Worm (Caenorhabditis elegans) whole organism, L2 larva: ENCODE measurements around the gene far-4.

Source experiments
- Y55F3AM.14 ChIP-seq: fragments of 200-800 bp; sonication (Bioruptor generic); optimal IDR thresholded peaks from 2 replicates; lab custom pipeline; 2018; ENCODE audit warnings: mild to moderate bottlenecking, missing genetic modification characterization, missing compliant biosample characterization
- aly-2 ChIP-seq: fragments of 150-350 bp; optimal IDR thresholded peaks from 2 replicates; lab custom pipeline; 2014; ENCODE audit warnings: missing biosample characterization, missing genetic modification characterization
- ama-1 ChIP-seq: fragments of 150-350 bp; optimal IDR thresholded peaks from 2 replicates; lab custom pipeline; 2018; ENCODE audit warnings: inconsistent platforms
- egl-27 ChIP-seq: sonication (generic microtip); optimal IDR thresholded peaks from 3 replicates; lab custom pipeline; 2017; ENCODE audit warnings: missing biosample characterization, missing genetic modification reagents, missing genetic modification characterization
- elt-1 ChIP-seq: fragments of 150-350 bp; optimal IDR thresholded peaks from 2 replicates; lab custom pipeline; 2014; ENCODE audit warnings: missing biosample characterization, missing genetic modification characterization
- elt-3 ChIP-seq: sonication (generic microtip); optimal IDR thresholded peaks from 2 replicates; lab custom pipeline; 2017; ENCODE audit warnings: missing biosample characterization, missing genetic modification characterization
- lin-13 ChIP-seq: fragments of 150-350 bp; optimal IDR thresholded peaks from 2 replicates; lab custom pipeline; 2014; ENCODE audit warnings: missing biosample characterization, missing genetic modification reagents, missing genetic modification characterization
- mbf-1 ChIP-seq: sonication (generic microtip); optimal IDR thresholded peaks from 2 replicates; lab custom pipeline; 2017; ENCODE audit warnings: missing biosample characterization, missing genetic modification characterization
- nhr-237 ChIP-seq: fragments of 150-350 bp; optimal IDR thresholded peaks from 2 replicates; lab custom pipeline; 2014; ENCODE audit warnings: missing biosample characterization, missing genetic modification characterization
- nhr-77 ChIP-seq: fragments of 150-350 bp; optimal IDR thresholded peaks from 2 replicates; lab custom pipeline; 2014; ENCODE audit warnings: missing biosample characterization, missing genetic modification characterization
- unc-62 ChIP-seq: fragments of 150-350 bp; optimal IDR thresholded peaks from 2 replicates; lab custom pipeline; 2014; ENCODE audit warnings: missing biosample characterization, missing genetic modification reagents, missing genetic modification characterization

DNA sequence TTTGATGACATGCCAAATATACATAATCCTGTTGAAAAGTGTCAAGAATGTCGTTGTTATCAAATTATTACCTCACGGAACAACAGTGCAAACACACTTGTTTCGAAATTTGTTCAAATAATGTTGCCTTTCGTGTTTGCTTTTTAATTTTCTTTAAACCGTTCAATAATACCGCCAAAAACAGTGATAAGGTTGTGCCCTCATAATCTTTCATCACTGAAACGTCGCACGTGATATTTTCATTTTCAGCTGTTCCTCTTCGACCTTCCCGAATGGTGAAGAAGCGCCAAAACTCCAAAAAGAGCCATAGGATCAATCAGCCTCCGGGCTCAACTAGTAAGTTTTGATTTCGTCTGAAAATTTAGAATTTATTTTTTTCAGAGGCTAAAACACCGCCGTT lies 2.6 kb upstream of the far-4 start, which contains the start of gene inft-2:
- TF ChIP-seq unc-62 (GFP tag; lab: Kevin White, UChicago) (no peak), ama-1 (lab: Kevin White, UChicago) (no peak), elt-3 (no peak), Y55F3AM.14 (GFP tag; lab: Kevin White, UChicago) (no peak), egl-27 (tag; lab: Kevin White, UChicago) (no peak), mbf-1 (no peak), aly-2 (no peak), lin-13 (GFP tag; lab: Kevin White, UChicago) (no peak), nhr-77 (tag; lab: Kevin White, UChicago) (no peak), elt-1 (tag; lab: Kevin White, UChicago) (no peak), nhr-237 (tag; lab: Kevin White, UChicago) (no peak)
